Worm (Caenorhabditis elegans): ENCODE data around the gene Y68A4A.13.

DNA sequence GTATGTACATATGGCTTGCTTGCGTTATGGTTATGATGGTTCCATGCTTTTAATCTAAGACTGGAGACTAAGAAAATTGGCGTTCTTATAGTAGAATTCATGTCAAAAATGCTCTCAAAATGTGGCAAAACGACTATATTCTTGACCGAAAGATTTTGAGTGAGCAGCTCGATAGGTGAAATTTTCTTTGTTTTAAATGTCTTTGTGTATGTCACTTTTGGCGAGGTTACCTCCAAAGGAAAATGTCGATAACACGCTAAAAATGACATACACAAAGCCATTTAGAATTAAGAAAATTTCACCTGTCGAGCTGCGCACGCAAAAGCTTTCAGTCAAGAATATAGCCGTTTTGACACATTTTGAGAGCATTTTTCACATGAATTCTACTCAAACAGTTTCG is 40.5 kb downstream of the Y68A4A.13 start, which contains the start of gene srz-66:
- TF ChIP-seq elt-3 (tag; optimal IDR thresholded peaks at IDR 0.05) (no peak), blmp-1 (tag; optimal IDR thresholded peaks at IDR 0.05) (no peak), mls-2 (tag; optimal IDR thresholded peaks at IDR 0.05) (no peak)

Data from whole organism, mixed stage, embryonic.